Worm (Caenorhabditis elegans) whole organism, L3 larva: ENCODE measurements around the gene ZC155.4.

Experiments
- ceh-82 ChIP-seq: fragments of 150-350 bp; optimal IDR thresholded peaks from 2 replicates; lab custom pipeline; 2014; ENCODE audit warnings: missing biosample characterization, missing genetic modification characterization
- elt-2 ChIP-seq: sonication (generic microtip); optimal IDR thresholded peaks from 2 replicates; lab custom pipeline; 2016; ENCODE audit warnings: missing genetic modification reagents, mild to moderate bottlenecking, missing genetic modification characterization, missing compliant biosample characterization
- elt-3 ChIP-seq, 3 experiments: fragments of 150-350 bp in 1 of 3; sonication (generic microtip) in 2 of 3; optimal IDR thresholded peaks; 2 replicates in 2 of 3; 4 replicates in 1 of 3; lab custom pipeline; 2014 to 2017; ENCODE audit warnings: missing biosample characterization in 3 of 3, missing genetic modification characterization in 3 of 3
- lin-15B ChIP-seq: fragments of 150-350 bp; optimal IDR thresholded peaks from 2 replicates; lab custom pipeline; 2014; ENCODE audit warnings: missing biosample characterization, missing genetic modification characterization
- mml-1 ChIP-seq: fragments of 150-350 bp; sonication (generic microtip); optimal IDR thresholded peaks from 3 replicates; lab custom pipeline; 2014; ENCODE audit warnings: missing biosample characterization, missing genetic modification characterization
- nhr-237 ChIP-seq: fragments of 150-350 bp; optimal IDR thresholded peaks from 2 replicates; lab custom pipeline; 2014; ENCODE audit warnings: missing biosample characterization, missing genetic modification characterization
- unc-39 ChIP-seq: sonication (generic microtip); optimal IDR thresholded peaks from 4 replicates; lab custom pipeline; 2017; ENCODE audit warnings: missing biosample characterization, missing genetic modification characterization

DNA sequence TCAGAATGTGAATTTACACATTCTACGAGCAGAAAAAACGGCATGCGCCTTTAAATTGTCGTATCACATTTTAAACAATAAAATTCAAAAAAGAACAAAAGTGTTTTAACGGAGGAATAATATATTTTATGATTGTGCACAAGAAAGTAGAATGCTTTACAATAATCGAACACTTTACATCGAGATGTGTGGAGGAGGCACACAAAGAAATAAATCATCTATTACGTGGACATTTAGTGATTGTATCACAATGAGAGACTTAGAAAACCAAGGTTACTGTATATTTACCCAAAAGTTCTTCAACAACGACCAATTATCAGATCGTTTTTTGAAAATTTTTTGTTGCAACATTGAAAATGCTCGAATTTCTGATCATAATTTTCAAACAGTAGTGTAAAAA is 5.0 kb downstream of the ZC155.4 start:
- TF ChIP-seq unc-39, result no peak
- no peak for TF ChIP-seq lin-15B (tag; lab: Kevin White, UChicago)
- TF ChIP-seq elt-2 (tag; lab: Kevin White, UChicago), result no peak
- TF ChIP-seq ceh-82 (tag; lab: Kevin White, UChicago), result no peak
- TF ChIP-seq mml-1 (tag; lab: Kevin White, UChicago), result no peak
- TF ChIP-seq nhr-237, result no peak
- no peak for TF ChIP-seq elt-3 (tag; optimal IDR thresholded peaks at IDR 0.05; lab: Kevin White, UChicago)
